Fruit fly (Drosophila melanogaster) S2 (cell line): ENCODE measurements around the gene CG32137.

Source experiments
- CG8478 ChIP-seq: fragments of >200 bp; optimal IDR thresholded peaks from 2 replicates; lab custom pipeline; 2018
- CTCF ChIP-seq, 2 experiments: fragments of >200 bp; optimal IDR thresholded peaks; 2 replicates each; lab custom pipeline; 2018

Gene CG32137

dm6 chr3L:13939151-13939499, at the start of gene CG32137:
Gene CG32137, plus strand, starts transcription at chr3L:13939250.
- no peak for TF ChIP-seq CTCF (optimal IDR thresholded peaks at IDR 0.05; lab: Kevin White, UChicago)
- TF ChIP-seq CG8478 (lab: Kevin White, UChicago), result no peak

dm6 chr3L:13900635-13901034, 38.4 kb upstream of the CG32137 start:
- TF ChIP-seq CTCF (optimal IDR thresholded peaks at IDR 0.05; lab: Kevin White, UChicago) (no peak), CG8478 (lab: Kevin White, UChicago) (no peak)

- TF ChIP-seq CG8478 (lab: Kevin White, UChicago), result no peak
- no peak for TF ChIP-seq CTCF (optimal IDR thresholded peaks at IDR 0.05; lab: Kevin White, UChicago)
Measured at dm6 chr3L:13903186-13904020, 35.6 kb upstream of the CG32137 start, which contains the start of gene dysc. Gene dysc, minus strand, starts transcription at chr3L:13903236.

DNA sequence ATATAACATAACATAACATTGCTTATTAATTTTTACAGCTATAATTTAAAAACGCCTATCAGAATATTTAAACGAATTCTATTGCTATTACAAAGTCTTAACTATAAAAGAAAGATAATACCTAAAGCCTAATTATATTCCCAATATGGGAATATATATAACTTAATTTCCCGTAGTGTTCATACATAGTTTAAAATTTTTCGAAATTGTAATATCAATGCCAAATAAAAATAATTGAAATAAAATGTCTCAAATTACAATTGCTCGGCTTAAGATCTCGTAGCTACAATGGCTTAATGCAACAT, 35.1 kb upstream of the CG32137 start:
- no peak for TF ChIP-seq CTCF (optimal IDR thresholded peaks at IDR 0.05; lab: Kevin White, UChicago)
- TF ChIP-seq CG8478 (lab: Kevin White, UChicago), result no peak

- no peak for TF ChIP-seq CTCF (optimal IDR thresholded peaks at IDR 0.05; lab: Kevin White, UChicago)
- TF ChIP-seq CG8478 (lab: Kevin White, UChicago), result no peak
Measured at dm6 chr3L:13904426-13904825, 34.6 kb upstream of the CG32137 start.

- no peak for TF ChIP-seq CTCF (optimal IDR thresholded peaks at IDR 0.05; lab: Kevin White, UChicago)
- TF ChIP-seq CG8478 (lab: Kevin White, UChicago), result no peak
Measured at dm6 chr3L:13905515-13905914, 33.5 kb upstream of the CG32137 start.

- no peak for TF ChIP-seq CG8478 (lab: Kevin White, UChicago)
- no peak for TF ChIP-seq CTCF (optimal IDR thresholded peaks at IDR 0.05; lab: Kevin White, UChicago)
Measured at dm6 chr3L:13911649-13912260, 27.3 kb upstream of the CG32137 start.

DNA sequence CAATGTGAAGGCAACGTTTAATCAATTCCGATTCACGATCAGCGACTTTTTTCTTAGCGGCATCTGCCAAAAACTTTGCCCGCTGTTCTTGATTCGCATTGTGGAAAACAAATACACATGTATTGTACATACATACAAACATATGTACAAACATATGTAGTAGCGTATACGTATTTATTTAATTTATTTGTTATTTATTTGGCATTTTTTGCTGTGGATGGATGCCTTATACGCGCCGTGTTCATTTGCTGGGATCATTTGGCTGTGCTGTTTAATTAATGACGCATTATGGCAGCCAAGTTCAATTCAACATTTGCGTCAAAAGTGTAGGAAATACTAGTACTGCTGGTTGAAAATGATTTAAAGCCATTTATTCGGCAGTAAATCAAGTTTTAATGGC, 26.3 kb upstream of the CG32137 start:
- no peak for TF ChIP-seq CG8478 (lab: Kevin White, UChicago)
- no peak for TF ChIP-seq CTCF (optimal IDR thresholded peaks at IDR 0.05; lab: Kevin White, UChicago)

DNA sequence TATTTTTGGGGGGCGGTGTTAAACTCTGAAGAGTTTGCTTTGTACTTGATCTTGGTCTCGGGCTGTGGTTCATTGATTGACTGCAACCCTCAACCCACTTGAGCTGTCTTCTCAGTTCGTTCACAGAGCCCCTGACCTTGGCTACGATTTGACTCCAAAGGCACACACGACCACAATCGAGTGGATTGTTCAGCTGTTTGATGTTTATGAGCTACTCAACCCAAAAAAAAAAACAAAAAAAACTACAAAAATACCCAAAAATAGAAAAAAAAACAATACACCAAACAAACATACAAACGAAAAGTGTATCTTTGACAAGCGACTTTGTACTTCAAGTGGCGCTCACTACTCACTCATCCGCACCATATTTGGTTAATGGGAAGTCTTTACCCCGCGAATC, 24.5 kb upstream of the CG32137 start:
- TF ChIP-seq CTCF (optimal IDR thresholded peaks at IDR 0.05; lab: Kevin White, UChicago), result no peak
- TF ChIP-seq CG8478 (lab: Kevin White, UChicago), result no peak

- no peak for TF ChIP-seq CTCF (optimal IDR thresholded peaks at IDR 0.05; lab: Kevin White, UChicago)
- no peak for TF ChIP-seq CG8478 (lab: Kevin White, UChicago)
Measured at dm6 chr3L:13917589-13918198, 21.4 kb upstream of the CG32137 start.

- no peak for TF ChIP-seq CG8478 (lab: Kevin White, UChicago)
- TF ChIP-seq CTCF (optimal IDR thresholded peaks at IDR 0.05; lab: Kevin White, UChicago), result no peak
Measured at dm6 chr3L:13918774-13919173, 20.3 kb upstream of the CG32137 start.

DNA sequence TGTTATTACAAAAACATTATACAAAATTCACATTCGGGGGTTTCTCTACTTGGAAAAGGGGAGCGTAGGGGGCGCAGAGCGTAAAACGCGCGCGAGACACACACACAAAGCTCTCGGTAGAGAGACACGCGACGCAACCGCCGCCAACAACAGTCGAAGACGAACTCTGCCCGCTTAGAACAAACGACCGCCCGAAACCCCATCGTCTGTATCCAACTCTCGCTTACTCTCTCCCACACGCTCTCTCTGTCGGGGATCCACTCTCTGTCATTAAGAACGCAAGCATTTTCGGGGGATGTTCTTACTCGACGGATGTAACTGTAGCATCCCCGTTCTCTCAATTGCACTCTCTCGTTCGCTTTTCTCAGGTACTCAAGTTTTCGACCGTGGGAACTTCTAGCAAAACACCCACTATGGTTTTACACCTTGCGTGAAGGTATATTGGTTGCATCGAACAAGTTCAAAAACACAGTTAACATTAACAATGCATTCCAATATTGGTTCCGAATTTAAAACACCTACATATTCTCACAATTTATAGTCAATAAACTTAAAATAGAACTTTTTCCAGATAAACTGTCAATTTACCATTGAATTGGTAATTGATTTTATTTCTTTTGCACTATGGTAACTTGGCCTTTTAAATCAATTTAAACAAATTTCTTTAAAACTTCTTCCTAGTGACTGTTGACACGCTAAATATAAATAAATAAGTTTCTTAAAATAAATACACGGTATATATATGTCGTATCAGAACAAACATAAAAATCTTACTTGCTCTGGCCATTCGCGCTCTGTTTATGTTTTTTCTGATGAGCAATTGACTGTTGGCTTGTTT, 19.0 kb upstream of the CG32137 start:
- no peak for TF ChIP-seq CG8478 (lab: Kevin White, UChicago)
- no peak for TF ChIP-seq CTCF (optimal IDR thresholded peaks at IDR 0.05; lab: Kevin White, UChicago)

dm6 chr3L:13920632-13920981, 18.4 kb upstream of the CG32137 start:
- TF ChIP-seq CG8478 (lab: Kevin White, UChicago) (no peak), CTCF (optimal IDR thresholded peaks at IDR 0.05; lab: Kevin White, UChicago) (no peak)

- no peak for TF ChIP-seq CG8478 (lab: Kevin White, UChicago)
- no peak for TF ChIP-seq CTCF (optimal IDR thresholded peaks at IDR 0.05; lab: Kevin White, UChicago)
Measured at dm6 chr3L:13922023-13922652, 16.9 kb upstream of the CG32137 start.
